Worm (Caenorhabditis elegans): ENCODE results near the gene spin-2.

Gene spin-2

DNA sequence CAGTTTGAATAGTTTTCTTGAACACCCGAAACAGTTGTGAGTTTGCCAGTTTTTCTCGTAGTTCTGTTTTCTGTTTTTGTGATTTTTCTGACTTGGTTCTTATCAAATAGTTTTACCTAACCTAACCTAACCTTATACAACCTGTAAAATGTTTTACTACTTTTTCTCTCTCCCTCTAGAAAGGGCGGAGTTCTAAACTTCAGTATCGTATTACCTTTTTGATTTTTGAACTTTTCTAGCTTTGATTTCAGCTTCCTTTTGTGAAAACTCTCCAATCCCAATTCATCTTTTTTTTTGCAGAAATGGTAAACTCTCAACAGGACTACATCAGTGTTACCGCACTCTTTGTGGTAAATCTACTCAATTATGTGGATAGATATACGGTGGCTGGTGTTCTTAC lies at the start of gene spin-2:
Gene spin-2, plus strand, starts transcription at position 301 of the 400 bp plus-strand sequence.
- no peak for TF ChIP-seq unc-62 (GFP tag; optimal IDR thresholded peaks at IDR 0.05)

DNA sequence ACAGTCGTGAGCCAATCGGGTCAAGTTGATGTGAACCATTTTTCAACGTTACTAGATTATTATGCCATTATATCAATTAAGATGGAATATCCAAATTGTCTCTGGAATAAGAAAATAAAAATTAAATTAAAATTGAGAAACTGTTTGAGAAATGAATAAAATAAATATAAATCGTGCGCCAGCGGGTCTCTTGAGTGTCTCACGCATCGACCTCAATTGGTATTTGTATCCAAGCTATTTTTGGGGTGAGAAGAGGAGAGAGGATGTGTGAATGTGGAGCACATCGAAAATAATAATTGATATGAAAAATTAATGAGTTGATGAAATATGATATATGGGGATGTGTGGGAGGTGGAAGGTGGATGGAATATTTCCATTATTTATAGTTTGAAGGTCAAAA lies 47.9 kb upstream of the spin-2 start, which contains the start of gene F49E11.2:
Gene F49E11.2, minus strand, starts transcription at position 101 of the 400 bp plus-strand sequence.
- no peak for TF ChIP-seq unc-62 (GFP tag; optimal IDR thresholded peaks at IDR 0.05)

- no peak for TF ChIP-seq unc-62 (GFP tag; optimal IDR thresholded peaks at IDR 0.05)
Measured at ce11 chrIV:13041486-13041885, 45.3 kb upstream of the spin-2 start.

DNA sequence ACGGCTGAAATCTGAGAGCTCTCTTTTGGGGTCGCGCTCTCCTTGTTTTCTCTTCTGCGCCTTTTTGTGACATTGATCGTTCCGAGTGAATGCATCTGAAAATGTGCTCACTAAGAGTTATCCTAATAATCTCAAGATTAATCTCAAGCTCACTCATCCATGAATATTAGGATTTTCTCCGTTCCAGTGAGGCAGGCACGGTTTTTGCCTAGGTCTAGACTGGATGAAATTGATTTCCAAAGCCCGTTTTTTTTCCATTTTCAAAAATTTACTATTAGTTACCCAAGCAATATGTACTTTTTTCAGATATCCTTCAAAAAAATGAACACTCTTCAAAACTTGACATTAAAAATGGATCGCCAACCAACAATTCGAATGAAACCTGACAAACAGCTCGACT lies 44.7 kb upstream of the spin-2 start, which contains the start of gene amt-2:
Gene amt-2, plus strand, starts transcription at position 301 of the 400 bp plus-strand sequence.
- no peak for TF ChIP-seq unc-62 (GFP tag; optimal IDR thresholded peaks at IDR 0.05)

ce11 chrIV:13044980-13045379 lies 41.8 kb upstream of the spin-2 start:
- TF ChIP-seq unc-62 (GFP tag; optimal IDR thresholded peaks at IDR 0.05): no peak

DNA sequence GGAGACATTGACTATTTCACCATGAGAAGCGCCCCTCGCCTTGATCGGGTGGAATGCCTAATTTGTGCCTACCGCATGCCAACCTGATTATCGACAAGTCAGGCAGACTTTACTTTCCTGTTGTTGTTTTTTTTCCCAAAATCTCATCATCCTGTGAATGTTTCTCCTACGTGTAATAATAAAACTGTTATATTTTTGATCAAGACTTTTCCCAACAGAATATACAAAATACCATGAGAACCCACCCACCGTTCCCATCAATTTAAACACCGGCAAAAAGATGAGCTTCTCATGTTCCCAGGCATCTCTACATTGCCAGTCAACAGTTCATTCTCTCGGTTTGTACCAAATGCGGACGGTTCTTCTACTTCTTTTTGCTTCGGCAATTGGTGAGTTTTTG lies 40.0 kb upstream of the spin-2 start, which contains the start of gene scl-9:
Gene scl-9, plus strand, starts transcription at position 301 of the 400 bp plus-strand sequence.
- TF ChIP-seq unc-62 (GFP tag; optimal IDR thresholded peaks at IDR 0.05): no peak

ce11 chrIV:13048157-13048556 lies 38.6 kb upstream of the spin-2 start, which contains the start of gene scl-10:
Gene scl-10 (plus strand): TSS chrIV:13048457.
- no peak for TF ChIP-seq unc-62 (GFP tag; optimal IDR thresholded peaks at IDR 0.05)

DNA sequence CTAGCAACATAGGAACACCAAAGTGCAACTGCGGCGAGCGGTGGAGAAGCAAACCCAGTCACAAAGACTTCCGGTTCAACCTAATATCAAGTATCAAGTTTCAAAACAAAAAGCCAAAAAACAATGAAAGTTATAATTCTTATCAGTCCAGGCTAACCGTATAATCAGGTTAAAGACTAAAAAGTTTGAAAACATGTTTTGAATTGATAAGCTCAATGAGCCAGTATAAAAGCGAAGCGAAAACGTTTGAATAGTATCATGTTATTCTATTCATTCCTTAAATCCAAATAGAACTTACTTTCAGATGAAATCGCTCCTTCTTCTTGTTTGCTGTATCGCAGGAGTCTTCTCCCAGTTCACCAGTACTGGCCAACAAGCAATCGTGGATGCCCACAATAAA lies 35.7 kb upstream of the spin-2 start, which contains the start of gene scl-11:
Gene scl-11, plus strand, starts transcription at position 301 of the 400 bp plus-strand sequence.
- no peak for TF ChIP-seq unc-62 (GFP tag; optimal IDR thresholded peaks at IDR 0.05)

ce11 chrIV:13052568-13052967 lies 34.2 kb upstream of the spin-2 start, which contains the start of gene F49E11.7:
Gene F49E11.7 (plus strand): TSS chrIV:13052868.
- TF ChIP-seq unc-62 (GFP tag; optimal IDR thresholded peaks at IDR 0.05): no peak

ce11 chrIV:13056026-13056425 lies 30.8 kb upstream of the spin-2 start, which contains the start of gene scl-1:
Gene scl-1 (plus strand): TSS chrIV:13056326.
- TF ChIP-seq unc-62 (GFP tag; optimal IDR thresholded peaks at IDR 0.05): no peak

DNA sequence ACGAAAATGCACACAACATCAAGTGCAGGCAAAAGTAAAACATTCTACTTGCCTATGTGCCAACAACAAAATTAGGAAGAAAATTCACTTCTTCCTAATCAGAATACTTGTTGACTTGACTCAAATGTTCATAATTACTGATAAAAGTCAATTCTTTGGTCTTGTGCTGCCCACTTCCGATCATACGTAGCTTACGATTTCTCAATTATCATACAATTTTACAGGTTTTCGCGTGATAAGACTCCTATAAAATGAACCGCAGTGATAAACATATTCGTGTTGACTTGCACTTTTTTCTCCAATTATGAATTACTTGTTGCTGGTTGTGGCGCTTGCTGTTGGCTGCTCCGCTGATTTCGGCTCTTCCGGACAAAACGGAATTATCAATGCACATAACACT lies 29.4 kb upstream of the spin-2 start, which contains the start of gene scl-2:
Gene scl-2, plus strand, starts transcription at position 293 of the 400 bp plus-strand sequence.
- TF ChIP-seq unc-62 (GFP tag; optimal IDR thresholded peaks at IDR 0.05): no peak

ce11 chrIV:13059284-13059683 lies 27.5 kb upstream of the spin-2 start, which contains the start of gene scl-3:
Gene scl-3 (plus strand): TSS chrIV:13059584.
- TF ChIP-seq unc-62 (GFP tag; optimal IDR thresholded peaks at IDR 0.05): no peak

ce11 chrIV:13063714-13064113 lies 23.1 kb upstream of the spin-2 start, which contains the start of gene scl-5:
Gene scl-5 (plus strand): TSS chrIV:13064014.
- no peak for TF ChIP-seq unc-62 (GFP tag; optimal IDR thresholded peaks at IDR 0.05)

DNA sequence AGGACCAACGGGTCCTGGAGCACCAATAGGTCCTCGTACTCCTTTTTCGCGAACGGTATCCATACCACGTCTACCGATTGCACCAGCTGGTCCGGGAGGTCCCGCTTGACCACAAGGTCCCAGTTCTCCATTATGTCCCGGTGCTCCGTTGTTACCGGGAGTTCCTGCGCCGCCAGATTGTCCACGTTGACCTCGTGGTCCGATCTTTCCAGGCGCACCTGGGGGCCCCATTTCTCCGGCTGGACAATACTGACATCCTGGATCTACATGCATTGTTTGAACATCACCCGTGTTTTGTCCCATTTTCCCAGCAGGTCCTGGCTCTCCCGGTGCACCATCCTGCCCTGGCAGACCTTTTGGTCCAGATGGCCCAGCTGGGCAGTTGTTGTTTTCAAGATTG lies 20.8 kb upstream of the spin-2 start:
- no peak for TF ChIP-seq unc-62 (GFP tag; optimal IDR thresholded peaks at IDR 0.05)

DNA sequence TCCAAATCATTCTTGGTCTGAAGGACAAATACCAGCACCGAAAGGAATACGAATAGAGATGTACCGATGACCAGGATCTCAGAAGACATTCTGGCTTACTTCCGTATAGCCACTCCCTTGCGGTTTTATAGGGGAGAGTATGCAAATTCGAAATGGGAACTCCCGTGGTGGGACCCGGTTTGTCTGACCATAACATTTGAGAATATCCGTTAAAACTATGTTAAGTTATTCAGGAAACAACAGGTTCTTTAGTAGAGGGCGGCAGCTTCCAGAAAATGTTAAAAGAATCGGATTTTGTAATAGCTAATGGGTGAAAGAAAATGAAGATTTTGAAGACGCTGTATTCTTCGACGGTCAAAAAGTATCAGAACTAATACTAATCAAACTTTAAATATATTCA lies 19.6 kb upstream of the spin-2 start, which contains the start of gene col-131:
Gene col-131, minus strand, starts transcription at position 101 of the 400 bp plus-strand sequence.
- TF ChIP-seq unc-62 (GFP tag; optimal IDR thresholded peaks at IDR 0.05): no peak

- TF ChIP-seq unc-62 (GFP tag; optimal IDR thresholded peaks at IDR 0.05): no peak
Measured at ce11 chrIV:13068451-13068850, 18.4 kb upstream of the spin-2 start, which contains the start of gene scl-6. Gene scl-6 (plus strand): TSS chrIV:13068751.

DNA sequence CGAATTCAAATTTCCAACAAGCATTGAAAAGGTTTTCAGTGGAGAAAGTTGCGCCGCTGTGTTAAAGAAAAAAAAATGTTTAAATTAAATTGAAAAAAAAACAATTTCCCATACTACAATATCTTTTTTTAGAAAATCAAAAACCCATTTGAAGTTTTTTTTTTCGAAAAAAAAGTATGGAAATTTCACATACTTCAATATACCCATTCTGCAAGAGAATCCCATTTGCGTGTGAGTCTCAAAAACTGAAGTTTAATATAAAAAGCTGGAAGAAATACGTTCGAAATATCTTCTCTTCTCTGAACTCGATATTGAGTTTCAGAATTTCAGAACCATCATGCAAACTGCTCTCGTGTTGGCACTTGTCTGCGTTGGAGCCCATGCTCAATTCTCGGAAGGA lies 16.7 kb upstream of the spin-2 start, which contains the start of gene scl-7:
Gene scl-7, plus strand, starts transcription at position 301 of the 400 bp plus-strand sequence.
- TF ChIP-seq unc-62 (GFP tag; optimal IDR thresholded peaks at IDR 0.05): no peak

All from whole organism, dauer.